Worm (Caenorhabditis elegans): Measurements from ENCODE around the gene sft-1.

sft-1 gene

DNA sequence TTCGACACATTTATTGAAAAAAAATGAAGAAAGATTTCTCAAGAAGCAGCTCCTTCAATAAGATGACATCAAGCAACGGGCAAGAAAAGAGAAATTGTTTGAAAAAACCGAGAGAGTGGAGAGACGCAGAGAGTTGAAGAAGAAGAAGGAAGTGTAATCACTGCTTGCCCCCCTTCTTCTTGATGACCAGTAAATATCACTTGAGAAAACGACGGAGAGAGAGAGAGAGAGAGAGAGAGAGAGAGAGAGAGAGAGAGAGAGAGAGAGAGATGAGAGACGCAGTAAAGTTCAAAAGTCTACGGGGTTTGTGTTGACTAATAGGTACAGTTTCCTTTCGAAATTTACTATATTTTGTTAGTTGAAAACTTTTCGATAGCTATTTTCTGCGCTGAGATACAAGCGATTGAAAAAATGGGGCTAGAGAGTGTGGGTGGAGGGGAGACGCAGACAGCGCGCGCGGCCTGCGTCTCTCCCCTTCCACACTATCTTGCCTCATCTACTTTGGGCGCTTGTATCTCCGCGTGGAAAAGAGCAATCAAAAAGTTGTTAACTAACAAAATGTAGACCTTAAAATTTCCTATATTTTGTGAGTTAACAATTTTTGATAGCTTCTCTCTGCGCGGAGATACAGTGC lies 20.5 kb upstream of the sft-1 start:
- TF ChIP-seq egl-27 (tag; optimal IDR thresholded peaks at IDR 0.05) (peak; percentile 38), sma-9 (GFP tag; optimal IDR thresholded peaks at IDR 0.05) (peak; percentile 65), sma-9 (tag; optimal IDR thresholded peaks at IDR 0.05) (no peak), nhr-77 (tag; optimal IDR thresholded peaks at IDR 0.05) (no peak), elt-3 (tag; optimal IDR thresholded peaks at IDR 0.05) (no peak), F13H6.1 (tag; optimal IDR thresholded peaks at IDR 0.05) (peak; percentile 91), fos-1 (tag; optimal IDR thresholded peaks at IDR 0.05) (peak; percentile 56), nhr-11 (tag; optimal IDR thresholded peaks at IDR 0.05) (no peak), crh-2 (tag; optimal IDR thresholded peaks at IDR 0.05) (peak; percentile 66), elt-1 (tag; optimal IDR thresholded peaks at IDR 0.05) (no peak), R02D3.7 (tag; optimal IDR thresholded peaks at IDR 0.05) (no peak), nhr-21 (tag; optimal IDR thresholded peaks at IDR 0.05) (peak; percentile 50), unc-55 (GFP tag; optimal IDR thresholded peaks at IDR 0.05) (no peak), C34F6.9 (tag; optimal IDR thresholded peaks at IDR 0.05) (peak; percentile 66), unc-62 (GFP tag; optimal IDR thresholded peaks at IDR 0.05) (no peak), aly-2 (tag; optimal IDR thresholded peaks at IDR 0.05) (no peak), unc-39 (tag; optimal IDR thresholded peaks at IDR 0.05) (no peak), sma-3 (GFP tag; optimal IDR thresholded peaks at IDR 0.05) (peak; percentile 62), mbf-1 (tag; optimal IDR thresholded peaks at IDR 0.05) (no peak), ceh-16 (tag; optimal IDR thresholded peaks at IDR 0.05) (no peak), ztf-1 (GFP tag; conservative IDR thresholded peaks at IDR 0.05) (no peak), Y55F3AM.14 (GFP tag; optimal IDR thresholded peaks at IDR 0.05) (no peak), lin-11 (tag; optimal IDR thresholded peaks at IDR 0.05) (no peak), gmeb-1 (tag; optimal IDR thresholded peaks at IDR 0.05) (peak; percentile 50), nhr-12 (tag; optimal IDR thresholded peaks at IDR 0.05) (no peak), nhr-23 (tag; optimal IDR thresholded peaks at IDR 0.05) (no peak), dmd-4 (tag; optimal IDR thresholded peaks at IDR 0.05) (no peak), zag-1 (tag; optimal IDR thresholded peaks at IDR 0.05) (no peak), peb-1 (tag; optimal IDR thresholded peaks at IDR 0.05) (no peak), skn-1 (tag; optimal IDR thresholded peaks at IDR 0.05) (no peak), alr-1 (tag; optimal IDR thresholded peaks at IDR 0.05) (no peak), lsy-2 (tag; optimal IDR thresholded peaks at IDR 0.05) (peak; percentile 18 to 80), blmp-1 (tag; optimal IDR thresholded peaks at IDR 0.05; ENCODE audit: insufficient read depth) (peak; percentile 28), mab-5 (tag; optimal IDR thresholded peaks at IDR 0.05) (peak; percentile 39), ZK546.5 (tag; optimal IDR thresholded peaks at IDR 0.05) (peak; percentile 41), mdl-1 (tag; optimal IDR thresholded peaks at IDR 0.05) (peak in 1 of 2 experiments; percentile 1), nhr-10 (tag; optimal IDR thresholded peaks at IDR 0.05) (no peak), ama-1 (optimal IDR thresholded peaks at IDR 0.05) (no peak), nhr-25 (tag; optimal IDR thresholded peaks at IDR 0.05) (peak; percentile 48), lin-13 (GFP tag; optimal IDR thresholded peaks at IDR 0.05) (peak; percentile 64), snpc-4 (tag; optimal IDR thresholded peaks at IDR 0.05) (peak; percentile 67), ztf-4 (tag; optimal IDR thresholded peaks at IDR 0.05) (peak; percentile 27), ztf-11 (tag; optimal IDR thresholded peaks at IDR 0.05) (no peak), nhr-6 (tag; optimal IDR thresholded peaks at IDR 0.05) (no peak), nhr-237 (tag; optimal IDR thresholded peaks at IDR 0.05) (no peak), lin-39 (tag; optimal IDR thresholded peaks at IDR 0.05) (no peak), sem-4 (tag; optimal IDR thresholded peaks at IDR 0.05) (peak; percentile 41), ceh-82 (tag; optimal IDR thresholded peaks at IDR 0.05) (no peak), nhr-129 (tag; optimal IDR thresholded peaks at IDR 0.05) (peak; percentile 74)
